Fruit fly (Drosophila melanogaster) whole organism, adult: ENCODE data around the gene RSG7.

Experiments
- CG12768 ChIP-seq: fragments of 200-800 bp; sonication (Bioruptor generic); optimal IDR thresholded peaks from 2 replicates; lab custom pipeline; 2017; ENCODE audit warnings: missing biosample characterization, missing genetic modification characterization, mild to moderate bottlenecking, moderate library complexity, missing genetic modification reagents
- CG5204 ChIP-seq: fragments of 200-800 bp; sonication (Bioruptor generic); optimal IDR thresholded peaks from 2 replicates; lab custom pipeline; 2016; ENCODE audit warnings: missing biosample characterization, missing genetic modification characterization
- Mnt ChIP-seq: fragments of 200-800 bp; sonication (Bioruptor generic); optimal IDR thresholded peaks from 2 replicates; lab custom pipeline; 2016; ENCODE audit warnings: missing biosample characterization, mild to moderate bottlenecking, missing genetic modification characterization
- kay ChIP-seq: fragments of 200-800 bp; sonication (Bioruptor generic); peaks from one replicate; lab custom pipeline; 2016; ENCODE audit warnings: missing biosample characterization, missing genetic modification characterization, borderline replicate concordance
- toe ChIP-seq: fragments of 200-800 bp; sonication (Bioruptor generic); optimal IDR thresholded peaks from 2 replicates; lab custom pipeline; 2016; ENCODE audit warnings: missing biosample characterization, missing genetic modification characterization

DNA sequence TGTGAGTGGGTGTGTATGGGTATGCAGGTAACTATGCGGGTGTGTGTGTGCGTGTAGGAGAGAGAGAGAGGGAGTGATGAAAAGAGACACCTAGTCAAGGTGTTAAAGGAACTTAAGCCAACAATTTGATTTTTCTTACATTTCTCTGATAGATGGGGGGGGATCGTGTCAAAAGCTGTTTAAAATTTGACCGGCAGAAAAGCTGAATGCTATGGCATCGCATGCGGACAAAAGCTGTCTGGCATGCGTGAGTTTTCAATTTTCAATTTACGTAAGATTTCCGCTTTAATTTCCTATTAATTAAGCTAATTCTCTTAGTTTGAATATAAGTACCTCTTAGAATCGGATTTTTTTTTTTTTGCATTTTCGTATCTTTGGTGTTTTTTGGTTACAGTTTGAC, 4.3 kb downstream of the RSG7 start:
- TF ChIP-seq toe (GFP tag; lab: Kevin White, UChicago) (no peak), CG5204 (GFP tag; lab: Kevin White, UChicago) (no peak), Mnt (no peak), kay (GFP tag; lab: Kevin White, UChicago) (no peak), CG12768 (GFP tag; lab: Kevin White, UChicago) (no peak)
